Fruit fly (Drosophila melanogaster) whole organism, larva: ENCODE measurements around the gene CG32006.

Experiments used
- noc ChIP-seq: fragments of 200-800 bp; sonication (Bioruptor generic); optimal IDR thresholded peaks from 3 replicates; lab custom pipeline; 2019; ENCODE audit warnings: missing biosample characterization, mild to moderate bottlenecking, missing genetic modification characterization, moderate library complexity

Gene CG32006

DNA sequence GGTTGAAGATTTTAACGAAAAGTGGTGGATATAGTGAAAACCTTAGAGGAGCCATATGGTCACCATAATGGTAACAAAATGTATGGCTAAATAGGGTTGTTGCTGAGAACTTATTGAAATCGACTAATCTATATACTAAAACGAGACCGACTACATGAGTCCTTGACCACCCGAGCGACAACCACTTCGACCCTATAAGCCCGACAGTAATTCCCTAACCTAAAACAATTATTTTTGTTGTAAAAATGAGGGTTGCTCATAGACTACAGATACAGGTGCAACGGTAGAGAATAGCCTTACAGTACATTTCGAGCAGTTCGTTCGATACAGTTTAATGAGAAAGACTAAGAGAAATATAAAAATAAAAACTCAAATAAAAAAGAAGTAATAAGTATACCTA, at the start of gene CG32006:
Gene CG32006, plus strand, starts transcription at position 312 of the 400 bp plus-strand sequence.
- TF ChIP-seq noc (tag; lab: Kevin White, UChicago), result no peak

DNA sequence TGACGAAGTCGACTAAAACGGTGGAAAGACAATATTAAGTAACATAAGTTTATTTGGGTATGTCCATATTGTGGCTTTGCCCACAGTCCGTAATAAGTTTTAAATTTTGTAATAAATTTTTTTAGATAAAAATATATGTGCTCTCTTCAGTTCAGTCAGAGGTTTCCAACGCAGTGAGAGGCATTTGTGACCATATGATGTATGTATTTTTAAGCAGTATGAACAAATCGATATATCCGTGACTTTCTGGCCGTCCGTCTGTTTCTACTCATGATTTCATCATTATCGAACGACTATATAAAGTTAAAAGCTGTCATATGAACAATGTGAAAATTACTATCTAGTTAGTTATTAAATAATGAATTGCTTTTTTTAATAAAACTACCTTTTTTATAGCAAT, 48.4 kb upstream of the CG32006 start:
- no peak for TF ChIP-seq noc (tag; lab: Kevin White, UChicago)

DNA sequence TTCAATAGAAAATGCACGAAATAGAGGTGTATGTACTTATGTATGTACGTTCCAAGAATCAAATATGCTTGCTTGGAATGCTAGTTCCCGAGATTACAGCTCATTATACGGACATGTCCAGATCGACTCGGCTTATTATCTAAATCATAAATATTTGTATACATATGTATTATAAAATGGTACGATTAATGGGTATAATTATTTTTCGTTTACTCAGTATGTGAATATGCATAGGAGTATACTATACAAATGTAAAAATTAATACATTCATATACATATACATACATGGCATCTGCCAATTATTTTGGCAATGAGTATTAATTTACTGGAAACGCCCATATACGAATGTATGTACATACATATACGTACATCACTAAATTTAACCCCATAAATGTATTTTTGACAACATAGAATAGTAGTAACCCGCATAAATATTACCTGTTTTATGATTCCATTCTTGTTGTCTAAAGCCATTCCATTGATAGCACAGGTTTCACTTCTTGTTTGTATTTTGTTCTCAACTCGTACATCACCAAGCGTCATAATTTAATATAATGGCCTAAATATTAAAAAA, 21.6 kb upstream of the CG32006 start:
- no peak for TF ChIP-seq noc (tag; lab: Kevin White, UChicago)

DNA sequence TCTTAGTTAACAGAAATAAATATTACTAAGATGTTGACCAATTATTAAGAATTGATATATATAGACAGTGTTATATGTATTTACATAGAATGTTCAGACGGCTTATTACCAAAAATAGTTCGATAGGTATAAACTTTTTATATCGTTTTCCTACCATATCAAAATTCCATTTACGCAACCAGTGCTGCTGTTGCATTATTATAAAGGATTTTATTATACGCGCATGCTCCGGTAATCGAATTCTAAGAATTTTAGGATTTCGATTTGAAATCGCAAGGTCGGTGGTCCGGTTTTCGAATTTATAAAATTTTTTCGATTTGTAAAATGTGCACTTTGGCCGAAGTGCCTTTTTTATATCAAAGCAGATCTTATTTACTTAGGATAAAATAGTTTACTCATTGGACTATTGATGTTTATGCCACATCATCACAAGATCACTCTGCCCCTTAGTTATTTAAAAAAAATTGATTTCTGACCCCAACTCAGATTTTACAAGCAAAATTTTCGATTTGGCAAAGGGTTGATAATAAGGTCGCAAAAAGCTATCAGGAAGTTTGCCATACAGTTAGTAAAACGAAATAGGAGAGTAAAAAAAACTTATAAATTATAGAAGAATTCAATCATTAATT, 20.8 kb upstream of the CG32006 start, which contains the start of gene Ank:
Gene Ank, minus strand, starts transcription at position 206 of the 629 bp plus-strand sequence.
- TF ChIP-seq noc (tag; lab: Kevin White, UChicago), result no peak

DNA sequence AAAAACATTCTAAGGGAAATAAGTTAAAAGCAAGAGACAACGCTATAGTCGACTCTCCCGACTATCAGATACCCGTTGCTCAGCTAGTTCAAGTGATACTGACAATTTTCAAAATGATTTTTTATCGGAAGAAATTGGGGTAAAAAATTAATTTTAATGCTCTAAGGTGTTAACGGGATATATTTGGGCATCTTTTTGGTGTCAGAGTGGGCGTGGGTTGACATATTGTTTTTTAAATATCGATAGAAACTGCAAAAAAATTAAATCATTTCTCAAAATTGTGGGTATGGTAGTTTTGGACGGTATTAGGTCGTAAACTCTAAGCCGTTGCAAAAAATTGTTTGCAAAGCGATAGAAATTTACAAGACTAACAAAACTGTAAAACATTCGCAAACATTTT, 20.0 kb upstream of the CG32006 start:
- no peak for TF ChIP-seq noc (tag; lab: Kevin White, UChicago)

- no peak for TF ChIP-seq noc (tag; lab: Kevin White, UChicago)
These were observed 19.6 kb upstream of the CG32006 start for dm6 chr4:130990-131389.

DNA sequence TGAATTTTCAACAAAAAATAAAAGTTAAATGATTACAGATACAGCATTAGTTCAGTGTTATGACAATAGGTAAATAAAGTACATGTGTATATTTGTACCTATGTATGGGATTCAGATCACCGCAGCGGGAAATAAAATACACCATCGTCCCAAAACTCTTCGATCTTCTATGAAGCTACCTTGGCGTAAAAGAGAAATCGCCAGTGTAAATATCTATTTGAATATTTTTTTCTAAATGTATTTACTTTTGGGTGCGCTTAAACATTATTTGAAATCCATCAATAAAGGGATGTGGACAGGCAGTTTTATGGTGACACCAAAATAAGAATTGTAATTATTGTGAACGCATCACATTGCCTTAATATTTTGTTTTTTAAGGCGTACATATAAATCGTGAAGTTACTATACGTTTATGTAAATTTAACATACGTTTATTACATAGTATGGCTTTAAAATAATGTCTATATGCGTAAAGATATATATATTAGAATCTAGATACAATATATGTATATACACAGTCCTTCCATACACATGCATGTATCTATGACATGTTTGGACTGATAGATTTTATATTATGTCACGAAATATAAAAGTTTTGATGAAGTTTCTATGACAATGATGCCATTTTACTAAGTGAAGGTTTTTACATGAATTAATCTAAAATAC, 18.5 kb upstream of the CG32006 start, which contains the start of gene anne:
Gene anne, plus strand, starts transcription at position 263 of the 666 bp plus-strand sequence.
- TF ChIP-seq noc (tag; lab: Kevin White, UChicago), result no peak

DNA sequence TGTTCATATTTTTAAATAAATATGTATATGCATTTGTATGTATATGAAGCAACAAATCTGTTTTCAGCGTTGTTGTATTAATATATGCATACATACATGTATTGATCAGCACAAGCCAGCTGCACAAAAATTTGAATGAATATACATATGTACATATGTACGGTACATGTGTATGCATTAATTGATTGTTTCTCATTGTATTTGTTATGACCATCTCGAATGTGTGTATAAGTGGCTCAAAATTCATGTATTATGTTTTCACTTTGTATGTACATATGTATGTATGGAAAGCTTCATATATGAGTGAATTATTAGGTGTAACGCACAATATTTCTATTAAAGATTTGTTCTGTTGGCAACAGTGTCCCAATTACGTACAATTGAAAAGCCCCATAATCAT, 14.6 kb upstream of the CG32006 start:
- no peak for TF ChIP-seq noc (tag; lab: Kevin White, UChicago)

DNA sequence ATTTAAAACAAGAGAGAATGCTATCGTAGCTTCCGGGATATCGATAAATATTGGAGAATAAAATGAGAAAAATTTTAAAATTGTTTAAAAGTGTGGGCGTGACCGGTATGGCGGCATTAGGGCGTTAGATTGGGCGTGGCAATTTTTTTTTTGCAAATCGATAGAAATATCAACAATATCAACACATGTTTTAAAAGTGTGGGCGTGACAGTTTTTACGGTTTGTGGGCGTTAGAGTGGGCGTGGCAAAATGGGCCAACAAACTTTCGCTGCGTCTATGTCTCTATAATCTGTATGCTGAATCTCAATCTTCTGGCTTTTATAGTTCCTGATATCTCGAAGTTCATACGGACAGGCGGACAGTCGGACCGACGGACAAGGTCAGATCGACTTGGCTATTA, 1.4 kb upstream of the CG32006 start:
- no peak for TF ChIP-seq noc (tag; lab: Kevin White, UChicago)

dm6 chr4:155977-156376, 5.4 kb downstream of the CG32006 start, which contains the start of gene CG31997:
TSS of gene CG31997 (minus strand) at chr4:156060.
- no peak for TF ChIP-seq noc (tag; lab: Kevin White, UChicago)

DNA sequence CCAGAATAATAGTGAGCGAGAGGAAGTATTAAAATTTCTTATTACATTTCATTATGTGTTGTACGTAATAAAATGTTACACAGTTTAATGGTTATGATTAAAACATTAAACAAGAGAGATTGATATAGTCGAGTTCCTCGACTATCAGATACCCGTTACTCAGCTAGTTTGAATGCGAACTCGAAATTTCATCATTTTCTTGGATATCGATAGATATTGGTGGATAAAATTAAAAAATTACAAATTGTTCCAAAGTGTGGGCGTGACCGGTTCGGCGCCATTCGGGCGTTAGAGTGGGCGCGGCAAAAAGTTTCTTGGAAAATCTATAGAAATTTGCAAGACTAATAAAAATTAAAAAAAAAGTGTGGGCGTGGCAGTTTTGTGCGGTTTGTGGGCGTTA, 14.6 kb downstream of the CG32006 start:
- no peak for TF ChIP-seq noc (tag; lab: Kevin White, UChicago)

DNA sequence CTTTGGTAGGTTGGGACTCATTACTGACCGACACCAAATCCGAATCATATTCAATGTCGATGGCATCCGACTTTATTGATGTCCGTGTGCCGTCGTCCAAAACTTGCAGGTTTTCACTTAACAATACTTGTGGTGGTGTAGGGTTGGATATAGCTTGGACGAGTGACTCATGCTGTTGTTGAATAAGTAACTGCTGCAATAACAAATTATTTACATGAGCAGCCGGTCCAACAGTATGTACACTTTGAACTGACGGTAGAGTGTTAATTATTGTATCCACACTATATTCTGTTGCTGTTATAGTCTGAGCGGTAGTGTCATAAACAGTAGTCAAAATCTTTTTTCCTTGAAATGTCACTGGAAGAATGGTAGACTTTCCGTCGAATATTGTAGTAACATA, 17.0 kb downstream of the CG32006 start:
- no peak for TF ChIP-seq noc (tag; lab: Kevin White, UChicago)

- TF ChIP-seq noc (tag; lab: Kevin White, UChicago), result no peak
These were observed 24.0 kb downstream of the CG32006 start for dm6 chr4:174526-174925.

- no peak for TF ChIP-seq noc (tag; lab: Kevin White, UChicago)
These were observed 24.7 kb downstream of the CG32006 start, which contains the start of gene CG33978 for dm6 chr4:175245-175644. TSS of gene CG33978 (minus strand) at chr4:175639.

DNA sequence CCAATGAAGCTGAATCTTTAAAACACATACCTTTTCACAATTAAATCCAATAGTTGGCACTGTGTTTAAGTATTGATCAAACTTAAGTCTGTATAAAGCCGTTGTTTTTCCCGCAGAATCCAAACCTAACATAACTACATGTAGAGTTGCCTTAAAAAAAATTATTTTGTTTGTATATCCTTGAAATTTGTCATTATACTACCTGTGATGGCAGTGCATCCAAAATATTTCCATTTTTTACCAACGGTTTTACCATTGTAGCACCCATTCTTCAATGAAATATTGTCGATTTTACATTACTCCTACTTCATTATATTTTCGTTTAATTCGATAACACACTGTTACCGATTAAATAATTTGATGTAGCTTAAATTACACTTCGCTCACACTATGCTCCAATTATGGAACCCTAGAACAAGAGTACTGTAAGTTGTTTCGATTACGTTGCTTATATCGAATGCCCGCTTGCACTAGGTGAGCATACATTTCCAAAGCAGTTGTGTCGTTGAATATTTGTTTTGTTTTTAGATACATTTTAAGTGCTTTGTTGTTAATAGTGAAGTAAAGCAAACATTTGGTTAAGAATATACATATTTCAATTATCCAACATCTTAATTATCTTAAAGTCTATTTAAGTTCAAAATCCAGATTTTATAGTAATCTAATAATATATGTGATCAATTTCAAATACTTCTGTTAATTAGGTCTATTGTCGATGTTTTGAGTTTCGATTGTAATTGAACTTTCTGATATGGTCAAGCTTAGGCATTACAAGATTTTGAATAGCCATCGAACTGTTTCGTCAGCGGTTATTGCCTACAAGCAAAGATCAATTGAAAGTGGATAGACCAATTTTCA, 28.7 kb downstream of the CG32006 start, which contains the start of gene Arl4:
Gene Arl4, minus strand, starts transcription at position 328 of the 858 bp plus-strand sequence.
- TF ChIP-seq noc (tag; lab: Kevin White, UChicago), result no peak

dm6 chr4:179920-180261, 29.3 kb downstream of the CG32006 start:
- no peak for TF ChIP-seq noc (tag; lab: Kevin White, UChicago)
